Fruit fly (Drosophila melanogaster) whole organism, embryonic: Measurements from ENCODE around the gene barr.

Experiments
- ATbp ChIP-seq: fragments of 200-800 bp; sonication (Bioruptor generic); optimal IDR thresholded peaks from 2 replicates; lab custom pipeline; 2017; ENCODE audit warnings: missing biosample characterization, mild to moderate bottlenecking, missing genetic modification characterization, missing genetic modification reagents
- CG10209 ChIP-seq: fragments of 200-800 bp; sonication (Bioruptor generic); optimal IDR thresholded peaks from 3 replicates; lab custom pipeline; 2017; ENCODE audit warnings: missing biosample characterization, mild to moderate bottlenecking, missing genetic modification characterization, missing genetic modification reagents
- CG10431 ChIP-seq: fragments of 200-800 bp; sonication (Bioruptor generic); optimal IDR thresholded peaks from 3 replicates; lab custom pipeline; 2018; ENCODE audit warnings: missing biosample characterization, mild to moderate bottlenecking, missing genetic modification characterization
- CG11398 ChIP-seq: fragments of 200-800 bp; sonication (Bioruptor generic); optimal IDR thresholded peaks from 2 replicates; lab custom pipeline; 2016; ENCODE audit warnings: missing biosample characterization, missing genetic modification characterization
- CG12071 ChIP-seq: fragments of 200-800 bp; sonication (Bioruptor generic); optimal IDR thresholded peaks from 3 replicates; lab custom pipeline; 2018; ENCODE audit warnings: missing biosample characterization, mild to moderate bottlenecking, missing genetic modification characterization
- CG12155 ChIP-seq: fragments of 200-800 bp; sonication (Bioruptor generic); optimal IDR thresholded peaks from 3 replicates; lab custom pipeline; 2016; ENCODE audit warnings: missing biosample characterization, missing genetic modification characterization
- CG1233 ChIP-seq: fragments of 200-800 bp; sonication (Bioruptor generic); optimal IDR thresholded peaks from 4 replicates; lab custom pipeline; 2018; ENCODE audit warnings: missing biosample characterization, mild to moderate bottlenecking, missing genetic modification characterization
- CG15696 ChIP-seq: fragments of 200-800 bp; sonication (Bioruptor generic); optimal IDR thresholded peaks from 2 replicates; lab custom pipeline; 2019; ENCODE audit warnings: missing biosample characterization, mild to moderate bottlenecking, missing genetic modification characterization, moderate library complexity
- CG1603 ChIP-seq: fragments of 200-800 bp; sonication (Bioruptor generic); optimal IDR thresholded peaks from 2 replicates; lab custom pipeline; 2019; ENCODE audit warnings: missing biosample characterization, mild to moderate bottlenecking, missing genetic modification characterization, moderate library complexity
- CG18599 ChIP-seq: fragments of 200-800 bp; sonication (Bioruptor generic); optimal IDR thresholded peaks from 3 replicates; lab custom pipeline; 2017; ENCODE audit warnings: missing biosample characterization, missing genetic modification characterization, mild to moderate bottlenecking, moderate library complexity, missing genetic modification reagents
- CG18619 ChIP-seq: fragments of 200-800 bp; sonication (Bioruptor generic); optimal IDR thresholded peaks from 3 replicates; lab custom pipeline; 2017; ENCODE audit warnings: missing biosample characterization, mild to moderate bottlenecking, missing genetic modification characterization
- CG2678 ChIP-seq: fragments of 200-800 bp; sonication (Bioruptor generic); optimal IDR thresholded peaks from 3 replicates; lab custom pipeline; 2019; ENCODE audit warnings: missing biosample characterization, mild to moderate bottlenecking, missing genetic modification characterization, moderate library complexity
- CG2875 ChIP-seq: fragments of 200-800 bp; sonication (Bioruptor generic); optimal IDR thresholded peaks from 2 replicates; lab custom pipeline; 2017; ENCODE audit warnings: missing biosample characterization, mild to moderate bottlenecking, missing genetic modification characterization, missing genetic modification reagents
- CG3407 ChIP-seq: fragments of 200-800 bp; sonication (Bioruptor generic); optimal IDR thresholded peaks from 2 replicates; lab custom pipeline; 2018; ENCODE audit warnings: missing biosample characterization, mild to moderate bottlenecking, missing genetic modification characterization
- CG4328 ChIP-seq: fragments of 200-800 bp; sonication (Bioruptor generic); optimal IDR thresholded peaks from 3 replicates; lab custom pipeline; 2017; ENCODE audit warnings: missing biosample characterization, missing genetic modification reagents, missing genetic modification characterization
- CG4707 ChIP-seq: fragments of 200-800 bp; sonication (Bioruptor generic); optimal IDR thresholded peaks from 2 replicates; lab custom pipeline; 2018; ENCODE audit warnings: missing biosample characterization, mild to moderate bottlenecking, missing genetic modification characterization, moderate library complexity
- CG4730 ChIP-seq: fragments of 200-800 bp; sonication (Bioruptor generic); IDR thresholded peaks from 2 replicates; pipeline ENCODE4 v1.3.6; 2022; ENCODE audit warnings: missing biosample characterization, missing genetic modification characterization
- CG6813 ChIP-seq: fragments of 200-800 bp; sonication (Bioruptor generic); optimal IDR thresholded peaks from 2 replicates; lab custom pipeline; 2017; ENCODE audit warnings: missing biosample characterization, missing genetic modification characterization, mild to moderate bottlenecking, moderate library complexity, missing genetic modification reagents
- CG7987 ChIP-seq: fragments of 200-800 bp; sonication (Bioruptor generic); optimal IDR thresholded peaks from 2 replicates; lab custom pipeline; 2018; ENCODE audit warnings: missing biosample characterization, mild to moderate bottlenecking, missing genetic modification characterization, moderate library complexity
- CG8290 ChIP-seq, 3 experiments: fragments of 200-800 bp; sonication (Bioruptor generic); optimal IDR thresholded peaks; 2 replicates each; lab custom pipeline; 2016 to 2019; ENCODE audit warnings: missing biosample characterization in 3 of 3, missing genetic modification characterization in 3 of 3, mild to moderate bottlenecking in 2 of 3, moderate library complexity in 1 of 3
- Chrac-16 ChIP-seq: fragments of 200-800 bp; sonication (Bioruptor generic); optimal IDR thresholded peaks from 3 replicates; lab custom pipeline; 2016; ENCODE audit warnings: missing biosample characterization, missing genetic modification characterization
- Fer1 ChIP-seq: fragments of 200-800 bp; sonication (Bioruptor generic); optimal IDR thresholded peaks from 2 replicates; lab custom pipeline; 2017; ENCODE audit warnings: missing biosample characterization, mild to moderate bottlenecking, missing genetic modification characterization
- Fer3 ChIP-seq: fragments of 200-800 bp; sonication (Bioruptor generic); optimal IDR thresholded peaks from 2 replicates; lab custom pipeline; 2018; ENCODE audit warnings: missing biosample characterization, mild to moderate bottlenecking, missing genetic modification characterization, moderate library complexity
- Gsc ChIP-seq: fragments of 200-800 bp; sonication (Bioruptor generic); IDR thresholded peaks from 2 replicates; pipeline ENCODE4 v1.3.6; 2022; ENCODE audit warnings: missing biosample characterization, missing genetic modification characterization
- HHEX ChIP-seq: fragments of 200-800 bp; sonication (Bioruptor generic); optimal IDR thresholded peaks from 3 replicates; lab custom pipeline; 2017; ENCODE audit warnings: missing biosample characterization, mild to moderate bottlenecking, missing genetic modification characterization, missing genetic modification reagents
- Hand ChIP-seq: fragments of 200-800 bp; sonication (Bioruptor generic); optimal IDR thresholded peaks from 2 replicates; lab custom pipeline; 2017; ENCODE audit warnings: mild to moderate bottlenecking, missing biosample characterization, missing genetic modification reagents, missing genetic modification characterization
- Med ChIP-seq: fragments of 200-800 bp; sonication (Bioruptor generic); peaks from one replicate; lab custom pipeline; 2016; ENCODE audit warnings: missing biosample characterization, missing genetic modification characterization, mild to moderate bottlenecking, inconsistent platforms, moderate library complexity
- Mes4 ChIP-seq: fragments of 200-800 bp; sonication (Bioruptor generic); optimal IDR thresholded peaks from 2 replicates; lab custom pipeline; 2016; ENCODE audit warnings: missing biosample characterization, missing genetic modification characterization
- PHDP ChIP-seq: fragments of 200-800 bp; sonication (Bioruptor generic); optimal IDR thresholded peaks from 3 replicates; lab custom pipeline; 2018; ENCODE audit warnings: missing biosample characterization, mild to moderate bottlenecking, missing genetic modification characterization, moderate library complexity
- Scr ChIP-seq: fragments of 200-800 bp; sonication (Bioruptor generic); IDR thresholded peaks from 2 replicates; pipeline ENCODE4 v1.3.6; 2022; ENCODE audit warnings: missing biosample characterization, missing genetic modification characterization; ENCODE audit not compliant: partially characterized antibody
- Sin3A ChIP-seq: fragments of >200 bp; optimal IDR thresholded peaks from 2 replicates; lab custom pipeline; 2018
- Stat92E ChIP-seq, 3 experiments: fragments of >200 bp in 2 of 3; fragments of 200-800 bp in 1 of 3; sonication (Bioruptor generic) in 1 of 3; optimal IDR thresholded peaks; 2 replicates each; lab custom pipeline; 2017 to 2019; ENCODE audit warnings: missing biosample characterization in 3 of 3, missing genetic modification characterization in 3 of 3, mild to moderate bottlenecking in 1 of 3, moderate library complexity in 1 of 3
- Taf1 ChIP-seq: fragments of 200-800 bp; sonication (Bioruptor generic); IDR thresholded peaks from 2 replicates; pipeline ENCODE4 v1.3.6; 2022; ENCODE audit warnings: missing biosample characterization, missing genetic modification characterization
- Vsx1 ChIP-seq: fragments of 200-800 bp; sonication (Bioruptor generic); optimal IDR thresholded peaks from 2 replicates; lab custom pipeline; 2017; ENCODE audit warnings: missing biosample characterization, mild to moderate bottlenecking, missing genetic modification characterization, missing genetic modification reagents
- bsh ChIP-seq, 2 experiments: fragments of 200-800 bp; sonication (Bioruptor generic); optimal IDR thresholded peaks; 2 replicates each; lab custom pipeline; 2017 to 2018; ENCODE audit warnings: mild to moderate bottlenecking in 2 of 2, missing biosample characterization in 2 of 2, missing genetic modification characterization in 2 of 2, moderate library complexity in 1 of 2
- eyg ChIP-seq: fragments of 200-800 bp; sonication (Bioruptor generic); optimal IDR thresholded peaks from 3 replicates; lab custom pipeline; 2016; ENCODE audit warnings: missing biosample characterization, missing genetic modification characterization
- hkb ChIP-seq, 2 experiments: fragments of 200-800 bp in 1 of 2; fragments of >200 bp in 1 of 2; sonication (Bioruptor generic) in 1 of 2; IDR thresholded peaks in 1 of 2; optimal IDR thresholded peaks in 1 of 2; 2 replicates each; pipeline versions ENCODE4 v1.3.6 to Lab custom; 2017 to 2022; ENCODE audit warnings: missing biosample characterization in 1 of 2, missing genetic modification characterization in 1 of 2
- ind ChIP-seq: fragments of 200-800 bp; sonication (Bioruptor generic); optimal IDR thresholded peaks from 3 replicates; lab custom pipeline; 2016; ENCODE audit warnings: missing biosample characterization, missing genetic modification characterization
- knrl ChIP-seq: fragments of 200-800 bp; sonication (Bioruptor generic); IDR thresholded peaks from 3 replicates; pipeline ENCODE4 v1.3.6; 2022; ENCODE audit warnings: missing biosample characterization, missing genetic modification characterization; ENCODE audit not compliant: partially characterized antibody
- lov ChIP-seq, 2 experiments: fragments of 200-800 bp in 1 of 2; fragments of >200 bp in 1 of 2; sonication (Bioruptor generic) in 1 of 2; IDR thresholded peaks in 1 of 2; optimal IDR thresholded peaks in 1 of 2; 2 replicates in 1 of 2; 3 replicates in 1 of 2; pipeline versions ENCODE4 v1.3.6 to Lab custom; 2017 to 2022; ENCODE audit warnings: missing biosample characterization in 1 of 2, missing genetic modification characterization in 1 of 2
- odd ChIP-seq: fragments of 200-800 bp; sonication (Bioruptor generic); optimal IDR thresholded peaks from 2 replicates; lab custom pipeline; 2017; ENCODE audit warnings: missing biosample characterization, mild to moderate bottlenecking, missing genetic modification characterization
- pum ChIP-seq: fragments of 200-800 bp; sonication (Bioruptor generic); optimal IDR thresholded peaks from 2 replicates; lab custom pipeline; 2016; ENCODE audit warnings: missing biosample characterization, missing genetic modification characterization
- tll ChIP-seq, 2 experiments: fragments of 200-800 bp in 1 of 2; fragments of >200 bp in 1 of 2; sonication (Bioruptor generic) in 1 of 2; optimal IDR thresholded peaks; 2 replicates each; lab custom pipeline; 2017 to 2019; ENCODE audit warnings: missing biosample characterization in 2 of 2, missing genetic modification characterization in 2 of 2, mild to moderate bottlenecking in 1 of 2, moderate library complexity in 1 of 2
- unpg ChIP-seq: fragments of 200-800 bp; sonication (Bioruptor generic); optimal IDR thresholded peaks from 3 replicates; lab custom pipeline; 2018; ENCODE audit warnings: missing biosample characterization, mild to moderate bottlenecking, missing genetic modification characterization, moderate library complexity
- wdn ChIP-seq: fragments of 200-800 bp; sonication (Bioruptor generic); IDR thresholded peaks from 2 replicates; pipeline ENCODE4 v1.3.6; 2022; ENCODE audit warnings: missing biosample characterization, missing genetic modification characterization
- wek ChIP-seq: fragments of 200-800 bp; sonication (Bioruptor generic); optimal IDR thresholded peaks from 3 replicates; lab custom pipeline; 2018; ENCODE audit warnings: missing biosample characterization, mild to moderate bottlenecking, missing genetic modification characterization, moderate library complexity
- zen2 ChIP-seq: fragments of 200-800 bp; sonication (Bioruptor generic); IDR thresholded peaks from 3 replicates; pipeline ENCODE4 v1.3.6; 2022; ENCODE audit warnings: missing biosample characterization, missing genetic modification characterization; ENCODE audit not compliant: partially characterized antibody

Gene barr

DNA sequence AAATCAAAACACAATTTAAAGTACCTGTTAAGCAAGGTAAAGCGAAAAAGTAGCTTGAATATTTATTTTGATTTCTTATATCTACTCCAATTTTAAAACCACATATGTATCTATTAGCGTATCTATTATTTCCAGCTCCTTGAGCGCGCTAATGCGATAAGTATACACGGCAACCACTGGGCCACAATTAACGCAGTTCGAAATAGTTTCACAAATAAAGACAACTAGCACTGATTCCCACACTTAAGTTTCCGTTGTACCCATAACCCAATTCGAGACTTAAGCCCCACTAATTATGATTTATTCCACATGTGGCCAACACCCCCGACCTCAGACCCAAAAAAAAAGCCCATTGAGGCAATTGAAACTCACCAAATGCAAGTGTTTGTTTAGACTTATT lies 44.7 kb downstream of the barr start:
- TF ChIP-seq CG10431 (GFP tag; lab: Kevin White, UChicago) (peak; percentile 15), CG4707 (GFP tag; lab: Kevin White, UChicago) (peak; percentile 22), CG18599 (GFP tag; lab: Kevin White, UChicago) (no peak), CG8290 (GFP tag; optimal IDR thresholded peaks at IDR 0.05; lab: Kevin White, UChicago) (no peak), CG8290 (tag; optimal IDR thresholded peaks at IDR 0.05; lab: Kevin White, UChicago) (peak in 1 of 2 experiments; percentile 4), Fer3 (no peak), CG2875 (GFP tag; lab: Kevin White, UChicago) (peak; percentile 23), CG11398 (GFP tag; lab: Kevin White, UChicago) (no peak), CG1603 (tag; lab: Kevin White, UChicago) (peak; percentile 11), eyg (GFP tag; lab: Kevin White, UChicago) (no peak), wek (GFP tag; lab: Kevin White, UChicago) (peak; percentile 55), Gsc (GFP tag; lab: Robert Waterston, UW) (no peak), Mes4 (GFP tag; lab: Kevin White, UChicago) (no peak), CG4730 (GFP tag; lab: Robert Waterston, UW) (no peak), CG2678 (tag; lab: Kevin White, UChicago) (peak; percentile 39), zen2 (no peak), PHDP (tag; lab: Kevin White, UChicago) (peak; percentile 20), lov (optimal IDR thresholded peaks at IDR 0.05; lab: Kevin White, UChicago) (no peak), lov (GFP tag; IDR thresholded peaks at IDR 0.05; lab: Robert Waterston, UW) (no peak), CG6813 (GFP tag; lab: Kevin White, UChicago) (peak; percentile 1), CG10209 (GFP tag; lab: Kevin White, UChicago) (peak; percentile 5), bsh (GFP tag; optimal IDR thresholded peaks at IDR 0.05; lab: Kevin White, UChicago) (peak in 1 of 2 experiments; percentile 18), Vsx1 (GFP tag; lab: Kevin White, UChicago) (peak; percentile 6), Sin3A (lab: Kevin White, UChicago) (no peak), hkb (optimal IDR thresholded peaks at IDR 0.05; lab: Kevin White, UChicago) (no peak), hkb (GFP tag; IDR thresholded peaks at IDR 0.05; lab: Robert Waterston, UW) (no peak), ATbp (GFP tag; lab: Kevin White, UChicago) (peak; percentile 64), pum (GFP tag; lab: Kevin White, UChicago) (no peak), CG1233 (GFP tag; lab: Kevin White, UChicago) (peak; percentile 19), wdn (GFP tag; lab: Robert Waterston, UW) (no peak), Hand (no peak), CG4328 (GFP tag; lab: Kevin White, UChicago) (peak; percentile 35), CG15696 (tag; lab: Kevin White, UChicago) (no peak), Stat92E (GFP tag; optimal IDR thresholded peaks at IDR 0.05; lab: Kevin White, UChicago) (no peak), ind (no peak), CG7987 (no peak), odd (peak; percentile 31), CG12155 (no peak), unpg (GFP tag; lab: Kevin White, UChicago) (peak; percentile 5), CG18619 (peak; percentile 15), Fer1 (peak; percentile 45), CG12071 (GFP tag; lab: Kevin White, UChicago) (peak; percentile 37), HHEX (peak; percentile 13), knrl (no peak), Taf1 (GFP tag; lab: Robert Waterston, UW) (no peak), tll (GFP tag; optimal IDR thresholded peaks at IDR 0.05; lab: Kevin White, UChicago) (no peak), Chrac-16 (GFP tag; lab: Kevin White, UChicago) (no peak), Med (GFP tag; lab: Kevin White, UChicago) (peak; percentile 59), Scr (no peak), CG3407 (GFP tag; lab: Kevin White, UChicago) (peak; percentile 7)
